Fruit fly (Drosophila melanogaster): ENCODE measurements around the gene CAH16.

DNA sequence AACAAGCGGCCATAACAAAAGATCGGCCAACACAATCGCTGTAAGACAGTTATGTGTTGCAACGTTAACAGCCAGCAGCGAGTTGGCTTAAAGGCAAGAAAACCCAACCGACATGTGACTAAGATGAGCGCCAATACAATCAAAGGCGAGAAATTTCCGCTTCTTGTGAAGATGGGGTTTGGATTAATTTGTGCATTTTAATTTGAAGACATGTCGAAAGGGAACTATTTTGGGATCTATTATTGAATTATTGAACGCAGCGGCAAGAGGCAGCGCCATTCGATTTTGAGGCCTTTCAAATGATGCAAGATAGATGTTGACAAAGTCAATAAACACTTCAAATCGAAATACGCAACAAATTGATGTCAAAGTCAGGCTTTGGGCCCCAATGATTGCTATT is 18.9 kb upstream of the CAH16 start:
- TF ChIP-seq OdsH (GFP tag; optimal IDR thresholded peaks at IDR 0.05) (no peak), psq (GFP tag; optimal IDR thresholded peaks at IDR 0.05) (no peak), Jra (GFP tag; optimal IDR thresholded peaks at IDR 0.05) (no peak), Myc (optimal IDR thresholded peaks at IDR 0.05) (no peak), usp (GFP tag; optimal IDR thresholded peaks at IDR 0.05) (no peak), Hr83 (GFP tag; optimal IDR thresholded peaks at IDR 0.05; ENCODE audit: poor library complexity, severe bottlenecking) (no peak), Abd-B (GFP tag; optimal IDR thresholded peaks at IDR 0.05) (no peak), pan (optimal IDR thresholded peaks at IDR 0.05) (no peak), lola (GFP tag; optimal IDR thresholded peaks at IDR 0.05) (no peak), Hnf4 (GFP tag; optimal IDR thresholded peaks at IDR 0.05) (no peak)
